Fruit fly (Drosophila melanogaster): Measurements from ENCODE around the gene Tango14.

Tango14 gene

DNA sequence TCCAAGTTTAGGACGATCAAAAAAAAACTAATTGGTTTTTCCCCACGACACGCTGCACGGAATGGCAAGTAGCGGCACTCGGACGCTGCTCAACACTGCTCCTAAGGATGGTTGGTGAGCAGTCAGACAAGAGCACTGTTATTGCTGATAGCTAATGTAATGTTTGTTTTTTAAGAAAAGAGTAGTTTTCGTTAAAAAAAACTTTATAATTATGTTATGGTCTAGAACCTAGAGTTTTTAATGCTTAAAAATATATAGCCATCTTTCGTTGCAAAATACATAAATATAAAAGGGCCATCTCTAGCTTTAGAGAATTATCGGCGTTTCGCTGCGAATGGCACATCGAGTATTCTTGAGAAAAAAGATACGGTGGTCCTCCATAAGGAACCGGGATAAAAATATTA, 14.2 kb downstream of the Tango14 start, which contains the start of the genes Charon and CG4887 (continued):
- peak; percentile 80 for TF ChIP-seq vfl (GFP tag; optimal IDR thresholded peaks at IDR 0.05)
- TF ChIP-seq vnd (GFP tag; IDR thresholded peaks at IDR 0.05; ENCODE audit: partially characterized antibody), result peak; percentile 68
- no peak for TF ChIP-seq pita (GFP tag; optimal IDR thresholded peaks at IDR 0.05)
- TF ChIP-seq sqz (GFP tag; optimal IDR thresholded peaks at IDR 0.05), result no peak
- TF ChIP-seq luna (GFP tag; optimal IDR thresholded peaks at IDR 0.05), result peak; percentile 55
- TF ChIP-seq CG18476 (GFP tag; optimal IDR thresholded peaks at IDR 0.05), result no peak
- TF ChIP-seq twi (tag; optimal IDR thresholded peaks at IDR 0.05), result peak; percentile 70
- peak; percentile 83 for TF ChIP-seq CG2712 (tag; optimal IDR thresholded peaks at IDR 0.05)
- TF ChIP-seq E2f1 (GFP tag; IDR thresholded peaks at IDR 0.05), result peak; percentile 77
- TF ChIP-seq CG2889 (GFP tag; IDR thresholded peaks at IDR 0.05), result peak; percentile 68
- TF ChIP-seq CG8388 (GFP tag; optimal IDR thresholded peaks at IDR 0.05), result peak; percentile 71
- peak; percentile 83 for TF ChIP-seq CG12744 (GFP tag; optimal IDR thresholded peaks at IDR 0.05)
- no peak for TF ChIP-seq Dfd (GFP tag; optimal IDR thresholded peaks at IDR 0.05)
- TF ChIP-seq ken (GFP tag; IDR thresholded peaks at IDR 0.05), result peak; percentile 77
- TF ChIP-seq Atf3 (GFP tag; optimal IDR thresholded peaks at IDR 0.05), result peak; percentile 76
- peak; percentile 61 for TF ChIP-seq Rx (GFP tag; IDR thresholded peaks at IDR 0.05)
- peak; percentile 94 for TF ChIP-seq CG2120 (GFP tag; optimal IDR thresholded peaks at IDR 0.05)
- peak; percentile 89 for TF ChIP-seq CG4424 (GFP tag; optimal IDR thresholded peaks at IDR 0.05)
- no peak for TF ChIP-seq lov (optimal IDR thresholded peaks at IDR 0.05)
- peak; percentile 49; the same call in 1 of the 3 replicates for TF ChIP-seq lov (GFP tag; IDR thresholded peaks at IDR 0.05)
- TF ChIP-seq dmrt11E (tag; optimal IDR thresholded peaks at IDR 0.05), result peak; percentile 70
- peak; percentile 5 for TF ChIP-seq CG9797 (GFP tag; optimal IDR thresholded peaks at IDR 0.05)
- peak; percentile 21; the same call in 1 of the 2 replicates for TF ChIP-seq toy (GFP tag; IDR thresholded peaks at IDR 0.05)
- peak; percentile 71 for TF ChIP-seq CG12942 (GFP tag; optimal IDR thresholded peaks at IDR 0.05)
- TF ChIP-seq CG6765 (GFP tag; optimal IDR thresholded peaks at IDR 0.05), result peak; percentile 75
- TF ChIP-seq grn (GFP tag; optimal IDR thresholded peaks at IDR 0.05), result no peak
- peak; percentile 82 for TF ChIP-seq CG13624 (GFP tag; optimal IDR thresholded peaks at IDR 0.05)
- peak; percentile 65 for TF ChIP-seq crc (GFP tag; optimal IDR thresholded peaks at IDR 0.05)
- no peak for TF ChIP-seq BtbVII (GFP tag; optimal IDR thresholded peaks at IDR 0.05)
- TF ChIP-seq z (GFP tag; IDR thresholded peaks at IDR 0.05), result no peak
- TF ChIP-seq ranshi (GFP tag; IDR thresholded peaks at IDR 0.05), result peak; percentile 80; the same call in 1 of the 2 replicates
- TF ChIP-seq CG1529 (GFP tag; optimal IDR thresholded peaks at IDR 0.05), result no peak
- peak; percentile 56 for TF ChIP-seq onecut (GFP tag; IDR thresholded peaks at IDR 0.05)
- peak; percentile 73 for TF ChIP-seq CG10959 (GFP tag; IDR thresholded peaks at IDR 0.05)
- peak; percentile 78 for TF ChIP-seq CG33213 (GFP tag; optimal IDR thresholded peaks at IDR 0.05)
- peak; percentile 76 for TF ChIP-seq CG9727 (GFP tag; optimal IDR thresholded peaks at IDR 0.05)
- TF ChIP-seq row (GFP tag; IDR thresholded peaks at IDR 0.05), result peak; percentile 95
- TF ChIP-seq CG7556 (GFP tag; optimal IDR thresholded peaks at IDR 0.05), result no peak
- peak; percentile 83 for TF ChIP-seq Hmr (GFP tag; optimal IDR thresholded peaks at IDR 0.05)
- TF ChIP-seq CG15514 (GFP tag; optimal IDR thresholded peaks at IDR 0.05), result peak; percentile 79
- TF ChIP-seq ems (GFP tag; optimal IDR thresholded peaks at IDR 0.05), result peak; percentile 88
- peak; percentile 85 for TF ChIP-seq CG10654 (GFP tag; optimal IDR thresholded peaks at IDR 0.05)
- TF ChIP-seq Hr39 (optimal IDR thresholded peaks at IDR 0.05), result no peak
- TF ChIP-seq CG4820 (GFP tag; optimal IDR thresholded peaks at IDR 0.05), result peak; percentile 77
- TF ChIP-seq CG11560 (tag; IDR thresholded peaks at IDR 0.05), result peak; percentile 74; the same call in 2 of the 3 replicates
- TF ChIP-seq CG3163 (GFP tag; optimal IDR thresholded peaks at IDR 0.05), result peak; percentile 52
- peak; percentile 89 for TF ChIP-seq Xbp1 (GFP tag; optimal IDR thresholded peaks at IDR 0.05)
- TF ChIP-seq CG7271 (tag; optimal IDR thresholded peaks at IDR 0.05), result peak; percentile 35
- peak; percentile 16 for TF ChIP-seq CG6654 (GFP tag; optimal IDR thresholded peaks at IDR 0.05)
- TF ChIP-seq CG8281 (tag; optimal IDR thresholded peaks at IDR 0.05), result no peak
- no peak for TF ChIP-seq fru (optimal IDR thresholded peaks at IDR 0.05)
- 0 out of 2 replicates have a peak, but pooled peaks have one; percentile 26 for TF ChIP-seq stc (GFP tag; IDR thresholded peaks at IDR 0.05)
- TF ChIP-seq Sry-β (GFP tag; optimal IDR thresholded peaks at IDR 0.05), result no peak
